Worm (Caenorhabditis elegans): ENCODE measurements around the gene B0035.18.

The B0035.18 gene

DNA sequence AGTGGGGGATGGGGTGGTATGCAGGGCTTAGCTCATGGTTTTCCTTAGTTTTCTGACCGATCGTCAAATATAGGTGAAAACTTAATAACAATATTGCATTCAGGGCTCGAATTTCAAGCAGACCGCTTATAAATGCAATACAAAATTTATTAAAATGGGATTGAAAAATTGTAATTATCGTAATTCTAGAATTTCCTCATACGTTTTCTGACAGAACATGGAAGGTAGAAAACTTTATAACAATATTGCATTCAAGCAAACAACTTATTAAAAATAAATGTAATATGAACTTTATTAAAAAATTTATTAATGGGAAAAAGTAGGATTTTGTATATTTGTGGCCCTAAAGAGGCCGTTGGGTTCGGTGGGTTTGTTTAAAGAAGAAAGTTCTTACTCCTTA is 3.6 kb downstream of the B0035.18 start (continued):
- TF ChIP-seq bed-2 (GFP tag; IDR thresholded peaks at IDR 0.05) (no peak), hlh-26 (GFP tag; conservative IDR thresholded peaks at IDR 0.05) (no peak), fkh-3 (tag; optimal IDR thresholded peaks at IDR 0.05) (no peak), Y95B8A.8 (GFP tag; IDR thresholded peaks at IDR 0.05) (peak; percentile 59; the same call in 1 of the 2 replicates), lsy-27 (tag; optimal IDR thresholded peaks at IDR 0.05; ENCODE audit: borderline replicate concordance, insufficient read depth) (no peak), T26A5.8 (tag; optimal IDR thresholded peaks at IDR 0.05) (no peak), F39B2.1 (GFP tag; IDR thresholded peaks at IDR 0.05) (0 out of 2 replicates have a peak, but pooled peaks have one; percentile 17), ztf-18 (tag; optimal IDR thresholded peaks at IDR 0.05) (no peak), F52B5.7 (tag; optimal IDR thresholded peaks at IDR 0.05) (no peak), ceh-79 (tag; optimal IDR thresholded peaks at IDR 0.05) (no peak), him-1 (tag; optimal IDR thresholded peaks at IDR 0.05) (peak; percentile 74), snpc-4 (GFP tag; optimal IDR thresholded peaks at IDR 0.05) (no peak), snpc-4 (tag; optimal IDR thresholded peaks at IDR 0.05) (peak in 1 of 4 experiments; percentile 25), unc-130 (GFP tag; optimal IDR thresholded peaks at IDR 0.05) (no peak), F49E8.2 (tag; optimal IDR thresholded peaks at IDR 0.05; ENCODE audit: insufficient read depth) (peak; percentile 4), nfya-2 (GFP tag; IDR thresholded peaks at IDR 0.05) (no peak), ceh-58 (GFP tag; IDR thresholded peaks at IDR 0.05) (no peak), ccch-3 (GFP tag; optimal IDR thresholded peaks at IDR 0.05) (no peak), ZK185.1 (tag; optimal IDR thresholded peaks at IDR 0.05; ENCODE audit: poor library complexity, severe bottlenecking) (no peak), mel-28 (tag; optimal IDR thresholded peaks at IDR 0.05; ENCODE audit: borderline replicate concordance) (no peak), lsl-1 (GFP tag; optimal IDR thresholded peaks at IDR 0.05) (no peak), madf-3 (GFP tag; IDR thresholded peaks at IDR 0.05) (no peak), hlh-12 (tag; optimal IDR thresholded peaks at IDR 0.05) (no peak), nhr-179 (tag; optimal IDR thresholded peaks at IDR 0.05) (no peak), dpl-1 (GFP tag; optimal IDR thresholded peaks at IDR 0.05) (no peak), pha-4 (tag; optimal IDR thresholded peaks at IDR 0.05) (no peak), lag-1 (GFP tag; IDR thresholded peaks at IDR 0.05) (no peak), lin-54 (GFP tag; optimal IDR thresholded peaks at IDR 0.05) (no peak), ztf-6 (GFP tag; IDR thresholded peaks at IDR 0.05) (no peak), zim-3 (tag; optimal IDR thresholded peaks at IDR 0.05) (no peak), B0035.1 (tag; optimal IDR thresholded peaks at IDR 0.05) (no peak), ama-1 (optimal IDR thresholded peaks at IDR 0.05) (no peak), ama-1 (GFP tag; optimal IDR thresholded peaks at IDR 0.05) (no peak), F55B11.4 (tag; optimal IDR thresholded peaks at IDR 0.05; ENCODE audit: borderline replicate concordance, insufficient read depth) (no peak), nfyb-1 (GFP tag; IDR thresholded peaks at IDR 0.05) (no peak), snpc-1.3 (tag; optimal IDR thresholded peaks at IDR 0.05; ENCODE audit: insufficient read depth) (no peak), nhr-90 (tag; optimal IDR thresholded peaks at IDR 0.05) (no peak), ztf-22 (GFP tag; optimal IDR thresholded peaks at IDR 0.05) (no peak), ets-4 (GFP tag; optimal IDR thresholded peaks at IDR 0.05) (no peak), madf-6 (GFP tag; IDR thresholded peaks at IDR 0.05) (peak; percentile 64), C17E4.6 (GFP tag; IDR thresholded peaks at IDR 0.05) (0 out of 2 replicates have a peak, but pooled peaks have one; percentile 7), attf-3 (GFP tag; conservative IDR thresholded peaks at IDR 0.05) (no peak), snpc-3.4 (tag; optimal IDR thresholded peaks at IDR 0.05) (peak; percentile 7), rec-8 (tag; optimal IDR thresholded peaks at IDR 0.05) (no peak), dpff-1 (tag; optimal IDR thresholded peaks at IDR 0.05) (no peak), C06A6.2 (GFP tag; conservative IDR thresholded peaks at IDR 0.05) (no peak), K12H6.12 (tag; optimal IDR thresholded peaks at IDR 0.05) (no peak), mcd-1 (GFP tag; IDR thresholded peaks at IDR 0.05) (0 out of 2 replicates have a peak, but pooled peaks have one; percentile 18), Y53F4B.3 (GFP tag; IDR thresholded peaks at IDR 0.05) (no peak)
